Worm (Caenorhabditis elegans) whole organism, L3 larva: ENCODE results near the gene nspc-5.
"Not testable (repeated sequence)": the region's sequence is repeated elsewhere in the genome, so short reads cannot be mapped to it uniquely, and the experiment has no call there.

Source experiments
- R02D3.7 ChIP-seq: fragments of 150-350 bp; optimal IDR thresholded peaks from 2 replicates; lab custom pipeline; 2014; ENCODE audit warnings: missing biosample characterization, missing genetic modification characterization
- ZK546.5 ChIP-seq: sonication (generic microtip); optimal IDR thresholded peaks from 2 replicates; lab custom pipeline; 2017; ENCODE audit warnings: missing biosample characterization, missing genetic modification characterization
- aly-2 ChIP-seq: fragments of 150-350 bp; optimal IDR thresholded peaks from 2 replicates; lab custom pipeline; 2014; ENCODE audit warnings: missing biosample characterization, missing genetic modification characterization
- ama-1 ChIP-seq: fragments of 150-350 bp; optimal IDR thresholded peaks from 2 replicates; lab custom pipeline; 2018
- ceh-16 ChIP-seq: sonication (generic microtip); optimal IDR thresholded peaks from 2 replicates; lab custom pipeline; 2017; ENCODE audit warnings: missing biosample characterization, missing genetic modification characterization
- ceh-28 ChIP-seq: fragments of 150-350 bp; optimal IDR thresholded peaks from 2 replicates; lab custom pipeline; 2014; ENCODE audit warnings: missing biosample characterization, missing genetic modification reagents, missing genetic modification characterization
- ceh-82 ChIP-seq: fragments of 150-350 bp; optimal IDR thresholded peaks from 2 replicates; lab custom pipeline; 2014; ENCODE audit warnings: missing biosample characterization, missing genetic modification characterization
- egl-27 ChIP-seq: sonication (generic microtip); optimal IDR thresholded peaks from 4 replicates; lab custom pipeline; 2017; ENCODE audit warnings: missing biosample characterization, missing genetic modification reagents, missing genetic modification characterization
- egl-5 ChIP-seq: fragments of 150-350 bp; optimal IDR thresholded peaks from 2 replicates; lab custom pipeline; 2017; ENCODE audit warnings: missing biosample characterization, missing genetic modification reagents, missing genetic modification characterization, inconsistent platforms
- elt-3 ChIP-seq, 3 experiments: fragments of 150-350 bp in 1 of 3; sonication (generic microtip) in 2 of 3; optimal IDR thresholded peaks; 2 replicates in 2 of 3; 4 replicates in 1 of 3; lab custom pipeline; 2014 to 2017; ENCODE audit warnings: missing biosample characterization in 3 of 3, missing genetic modification characterization in 3 of 3
- eor-1 ChIP-seq, 2 experiments: fragments of 150-350 bp; optimal IDR thresholded peaks; 2 replicates each; lab custom pipeline; 2014 to 2018; ENCODE audit warnings: missing biosample characterization in 2 of 2, missing genetic modification characterization in 2 of 2
- fkh-10 ChIP-seq: sonication (generic microtip); optimal IDR thresholded peaks from 2 replicates; lab custom pipeline; 2017; ENCODE audit warnings: missing biosample characterization, missing genetic modification reagents, missing genetic modification characterization
- fkh-2 ChIP-seq: fragments of 150-350 bp; optimal IDR thresholded peaks from 2 replicates; lab custom pipeline; 2014; ENCODE audit warnings: missing biosample characterization, missing genetic modification reagents, missing genetic modification characterization
- hmg-11 ChIP-seq: sonication (generic microtip); optimal IDR thresholded peaks from 2 replicates; lab custom pipeline; 2016; ENCODE audit warnings: missing genetic modification characterization, missing compliant biosample characterization
- lin-15B ChIP-seq: fragments of 150-350 bp; optimal IDR thresholded peaks from 2 replicates; lab custom pipeline; 2014; ENCODE audit warnings: missing biosample characterization, missing genetic modification characterization
- lin-39 ChIP-seq: fragments of 150-350 bp; optimal IDR thresholded peaks from 2 replicates; lab custom pipeline; 2018; ENCODE audit warnings: missing biosample characterization, missing genetic modification reagents, missing genetic modification characterization
- mdl-1 ChIP-seq: fragments of 150-350 bp; optimal IDR thresholded peaks from 2 replicates; lab custom pipeline; 2014; ENCODE audit warnings: missing biosample characterization, missing genetic modification characterization
- mml-1 ChIP-seq: fragments of 150-350 bp; sonication (generic microtip); optimal IDR thresholded peaks from 3 replicates; lab custom pipeline; 2014; ENCODE audit warnings: missing biosample characterization, missing genetic modification characterization
- nfya-1 ChIP-seq: sonication (generic microtip); optimal IDR thresholded peaks from 2 replicates; lab custom pipeline; 2017; ENCODE audit warnings: missing genetic modification characterization, mild to moderate bottlenecking, missing compliant biosample characterization, antibody characterized with exemption, moderate library complexity; ENCODE audit not compliant: insufficient read depth
- nhr-11 ChIP-seq: fragments of 150-350 bp; optimal IDR thresholded peaks from 2 replicates; lab custom pipeline; 2014; ENCODE audit warnings: missing biosample characterization, missing genetic modification characterization
- nhr-23 ChIP-seq: fragments of 150-350 bp; optimal IDR thresholded peaks from 2 replicates; lab custom pipeline; 2014; ENCODE audit warnings: missing biosample characterization, missing genetic modification reagents, missing genetic modification characterization
- nhr-237 ChIP-seq: fragments of 150-350 bp; optimal IDR thresholded peaks from 2 replicates; lab custom pipeline; 2014; ENCODE audit warnings: missing biosample characterization, missing genetic modification characterization
- nhr-25 ChIP-seq: sonication (generic microtip); optimal IDR thresholded peaks from 2 replicates; lab custom pipeline; 2017; ENCODE audit warnings: missing biosample characterization, missing genetic modification characterization
- nhr-28 ChIP-seq: fragments of 150-350 bp; optimal IDR thresholded peaks from 2 replicates; lab custom pipeline; 2014; ENCODE audit warnings: missing biosample characterization, missing genetic modification characterization
- pqm-1 ChIP-seq: fragments of 150-350 bp; optimal IDR thresholded peaks from 2 replicates; lab custom pipeline; 2017; ENCODE audit warnings: missing biosample characterization, missing genetic modification characterization, inconsistent platforms
- sea-2 ChIP-seq: fragments of 150-350 bp; sonication (generic microtip); optimal IDR thresholded peaks from 4 replicates; lab custom pipeline; 2014; ENCODE audit warnings: missing biosample characterization, missing genetic modification reagents, missing genetic modification characterization
- skn-1 ChIP-seq: fragments of 150-350 bp; optimal IDR thresholded peaks from 2 replicates; lab custom pipeline; 2014; ENCODE audit warnings: missing biosample characterization, missing genetic modification characterization
- snpc-4 ChIP-seq: fragments of 150-350 bp; optimal IDR thresholded peaks from 2 replicates; lab custom pipeline; 2014; ENCODE audit warnings: missing biosample characterization, missing genetic modification characterization
- zag-1 ChIP-seq: fragments of 150-350 bp; optimal IDR thresholded peaks from 2 replicates; lab custom pipeline; 2014; ENCODE audit warnings: missing biosample characterization, missing genetic modification characterization
- ztf-11 ChIP-seq: fragments of 150-350 bp; optimal IDR thresholded peaks from 2 replicates; lab custom pipeline; 2014; ENCODE audit warnings: missing biosample characterization, missing genetic modification characterization

The nspc-5 gene

DNA sequence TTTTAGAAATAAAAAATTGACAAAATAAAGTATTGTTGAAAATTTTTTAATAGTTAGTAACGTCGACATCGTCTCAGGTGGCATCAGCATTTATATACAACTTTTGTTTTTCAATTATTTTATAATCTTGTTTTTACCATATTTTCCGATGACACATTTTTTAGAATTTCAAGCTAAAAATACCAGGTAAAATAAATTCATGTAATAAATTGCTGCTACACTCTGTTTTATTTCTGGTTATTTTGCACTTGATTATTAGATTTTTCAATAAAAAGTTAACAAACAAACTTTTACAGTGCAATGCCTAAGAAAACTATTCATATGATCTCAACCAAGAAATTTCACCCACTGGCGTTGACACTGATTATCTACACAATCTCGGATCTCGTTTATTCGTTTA is 16.9 kb upstream of the nspc-5 start, which contains the start of gene C03G5.14:
C03G5.14 (plus strand) TSS at position 301 of the 400 bp plus-strand sequence.
- TF ChIP-seq lin-39 (tag; lab: Kevin White, UChicago) (no peak), sea-2 (GFP tag; lab: Kevin White, UChicago) (no peak), pqm-1 (tag; lab: Kevin White, UChicago) (no peak), nfya-1 (no peak), egl-5 (tag; lab: Kevin White, UChicago) (no peak), mdl-1 (tag; lab: Kevin White, UChicago) (no peak), mml-1 (no peak), ama-1 (lab: Kevin White, UChicago) (no peak), ZK546.5 (tag; lab: Kevin White, UChicago) (no peak), skn-1 (tag; lab: Kevin White, UChicago) (no peak), nhr-237 (tag; lab: Kevin White, UChicago) (no peak)

DNA sequence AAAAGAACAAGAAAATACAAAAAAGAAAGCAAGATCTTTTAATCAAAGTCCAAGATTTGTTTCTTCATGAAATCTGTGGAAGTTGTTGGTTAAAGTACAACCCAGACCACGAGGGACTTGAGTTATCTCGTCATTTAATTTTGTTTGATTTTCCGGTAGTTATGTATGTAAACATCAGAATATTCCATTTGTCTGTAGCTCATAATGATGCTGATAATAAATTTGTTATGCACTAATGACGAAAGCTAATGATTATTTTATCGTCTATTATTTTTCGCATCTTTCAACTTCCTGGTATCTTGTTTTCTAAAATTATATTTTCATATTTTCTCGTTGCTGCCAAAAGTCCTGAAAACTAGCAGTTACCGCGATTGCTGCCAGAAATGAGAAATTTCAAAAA is 15.5 kb upstream of the nspc-5 start:
- TF ChIP-seq aly-2 (tag; lab: Kevin White, UChicago), result no peak
- no peak for TF ChIP-seq ceh-82 (tag; lab: Kevin White, UChicago)
- no peak for TF ChIP-seq ceh-16 (tag; lab: Kevin White, UChicago)
- TF ChIP-seq ztf-11 (tag; lab: Kevin White, UChicago), result no peak
- TF ChIP-seq elt-3 (tag; optimal IDR thresholded peaks at IDR 0.05; lab: Kevin White, UChicago), result no peak

DNA sequence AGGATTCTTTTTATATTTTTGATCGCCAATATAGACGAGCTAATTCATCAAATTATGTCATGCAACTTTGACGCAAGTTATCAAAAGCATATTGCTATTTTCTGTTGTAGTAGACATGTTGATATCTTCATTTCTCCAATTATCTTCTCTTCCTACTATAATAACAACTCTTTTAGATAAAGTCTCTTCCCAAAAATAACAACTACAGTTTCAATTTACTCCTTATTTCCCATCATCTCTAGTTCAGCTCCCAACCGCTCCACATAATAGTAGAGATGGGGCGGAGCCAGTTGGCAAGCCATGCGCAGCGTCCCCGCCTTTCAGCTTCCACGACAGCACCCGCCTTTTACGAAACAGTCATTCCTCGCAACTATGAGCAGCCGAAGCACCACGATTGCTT is 10.6 kb upstream of the nspc-5 start, which contains the start of gene flp-5:
flp-5 (plus strand) TSS at position 301 of the 400 bp plus-strand sequence.
- TF ChIP-seq egl-27 (tag; lab: Kevin White, UChicago) (no peak), fkh-10 (no peak), zag-1 (tag; lab: Kevin White, UChicago) (no peak), nhr-11 (tag; lab: Kevin White, UChicago) (no peak), eor-1 (tag; optimal IDR thresholded peaks at IDR 0.05; lab: Kevin White, UChicago) (no peak), lin-39 (tag; lab: Kevin White, UChicago) (no peak), nhr-28 (tag; lab: Kevin White, UChicago) (no peak), fkh-2 (tag; lab: Kevin White, UChicago) (no peak), nhr-25 (tag; lab: Kevin White, UChicago) (no peak), ceh-16 (tag; lab: Kevin White, UChicago) (no peak), hmg-11 (no peak), nhr-23 (tag; lab: Kevin White, UChicago) (no peak), snpc-4 (no peak), mdl-1 (tag; lab: Kevin White, UChicago) (no peak), aly-2 (tag; lab: Kevin White, UChicago) (no peak), lin-15B (tag; lab: Kevin White, UChicago) (no peak)

DNA sequence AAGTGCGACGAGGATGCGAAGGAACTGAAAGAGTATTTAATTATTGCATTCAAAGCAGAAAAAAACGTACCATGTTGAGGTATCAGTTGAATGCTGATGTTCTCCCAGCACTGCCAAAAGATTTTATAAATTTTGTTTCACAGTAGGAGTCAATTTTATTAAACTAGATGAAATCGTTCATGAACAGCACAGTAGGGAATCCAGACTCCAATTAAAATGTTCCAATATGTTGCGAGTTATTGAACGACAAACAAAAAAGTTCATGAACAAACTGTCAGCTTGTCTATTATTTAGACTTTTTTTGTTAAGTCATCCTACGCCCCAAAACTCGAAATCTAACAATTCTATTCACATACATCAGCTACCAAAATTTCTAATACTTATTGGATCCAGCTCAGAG is 3.5 kb upstream of the nspc-5 start, which contains the start of gene nspc-1:
nspc-1 (minus strand) TSS at position 101 of the 400 bp plus-strand sequence.
- TF ChIP-seq lin-15B, skn-1, zag-1 (tag; lab: Kevin White, UChicago): not testable (repeated sequence)

DNA sequence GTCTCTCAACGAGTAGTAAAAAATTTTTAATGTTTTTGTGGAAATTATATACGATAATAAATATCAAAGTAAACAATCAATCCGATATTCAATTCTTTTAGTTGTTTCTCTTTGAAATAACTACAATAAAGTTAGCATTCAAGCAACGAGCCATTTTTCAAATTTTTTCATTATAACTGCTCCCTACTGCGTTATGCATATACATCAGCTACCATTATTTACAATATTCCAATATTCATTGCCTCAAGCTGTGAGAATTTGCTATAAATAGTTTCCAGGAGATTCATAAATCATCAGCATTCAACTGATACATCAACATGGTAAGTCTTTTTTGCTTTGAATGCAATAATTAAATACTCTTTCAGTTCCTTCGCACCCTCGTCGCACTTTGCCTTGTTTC is 1.7 kb upstream of the nspc-5 start, which contains the start of gene nspc-3:
nspc-3 (plus strand) TSS at position 301 of the 400 bp plus-strand sequence.
- no peak for TF ChIP-seq ceh-82 (tag; lab: Kevin White, UChicago)
- no peak for TF ChIP-seq fkh-10
- no peak for TF ChIP-seq snpc-4
- TF ChIP-seq mml-1, result no peak
- TF ChIP-seq sea-2 (GFP tag; lab: Kevin White, UChicago), result no peak

DNA sequence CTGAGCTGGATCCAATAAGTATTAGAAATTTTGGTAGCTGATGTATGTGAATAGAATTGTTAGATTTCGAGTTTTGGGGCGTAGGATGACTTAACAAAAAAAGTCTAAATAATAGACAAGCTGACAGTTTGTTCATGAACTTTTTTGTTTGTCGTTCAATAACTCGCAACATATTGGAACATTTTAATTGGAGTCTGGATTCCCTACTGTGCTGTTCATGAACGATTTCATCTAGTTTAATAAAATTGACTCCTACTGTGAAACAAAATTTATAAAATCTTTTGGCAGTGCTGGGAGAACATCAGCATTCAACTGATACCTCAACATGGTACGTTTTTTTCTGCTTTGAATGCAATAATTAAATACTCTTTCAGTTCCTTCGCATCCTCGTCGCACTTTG is 3.0 kb downstream of the nspc-5 start, which contains the start of gene nspc-7:
nspc-7 (plus strand) TSS at position 301 of the 400 bp plus-strand sequence.
- not testable (repeated sequence) for TF ChIP-seq R02D3.7 (tag; lab: Kevin White, UChicago); nfya-1; ceh-28 (tag; lab: Kevin White, UChicago)
